Worm (Caenorhabditis elegans): ENCODE data around the gene R01E6.5.

- TF ChIP-seq elt-3 (tag; optimal IDR thresholded peaks at IDR 0.05) (no peak), fkh-10 (GFP tag; optimal IDR thresholded peaks at IDR 0.05) (no peak), elt-2 (tag; optimal IDR thresholded peaks at IDR 0.05) (no peak), hlh-4 (tag; optimal IDR thresholded peaks at IDR 0.05) (no peak), ets-5 (GFP tag; IDR thresholded peaks at IDR 0.05) (no peak), nhr-11 (tag; optimal IDR thresholded peaks at IDR 0.05) (no peak), lin-15B (tag; optimal IDR thresholded peaks at IDR 0.05) (no peak), pag-3 (tag; optimal IDR thresholded peaks at IDR 0.05; ENCODE audit: borderline replicate concordance, insufficient read depth) (no peak), alr-1 (tag; optimal IDR thresholded peaks at IDR 0.05; ENCODE audit: borderline replicate concordance) (no peak), blmp-1 (tag; optimal IDR thresholded peaks at IDR 0.05) (no peak), mep-1 (tag; optimal IDR thresholded peaks at IDR 0.05) (no peak), nhr-76 (tag; optimal IDR thresholded peaks at IDR 0.05) (no peak), dpl-1 (GFP tag; optimal IDR thresholded peaks at IDR 0.05) (no peak)
Measured at ce11 chrX:13578483-13578882, 41.6 kb downstream of the R01E6.5 start, which contains the start of gene F54B11.11.

Data from whole organism, L1 larva.